Worm (Caenorhabditis elegans) whole organism, L3 larva: Measurements from ENCODE around the gene T16H12.9.

ENCODE experiments used
- R02D3.7 ChIP-seq: fragments of 150-350 bp; optimal IDR thresholded peaks from 2 replicates; lab custom pipeline; 2014; ENCODE audit warnings: missing biosample characterization, missing genetic modification characterization
- ZK546.5 ChIP-seq: sonication (generic microtip); optimal IDR thresholded peaks from 2 replicates; lab custom pipeline; 2017; ENCODE audit warnings: missing biosample characterization, missing genetic modification characterization
- aly-2 ChIP-seq: fragments of 150-350 bp; optimal IDR thresholded peaks from 2 replicates; lab custom pipeline; 2014; ENCODE audit warnings: missing biosample characterization, missing genetic modification characterization
- ama-1 ChIP-seq: fragments of 150-350 bp; optimal IDR thresholded peaks from 2 replicates; lab custom pipeline; 2018
- ceh-16 ChIP-seq: sonication (generic microtip); optimal IDR thresholded peaks from 2 replicates; lab custom pipeline; 2017; ENCODE audit warnings: missing biosample characterization, missing genetic modification characterization
- ceh-82 ChIP-seq: fragments of 150-350 bp; optimal IDR thresholded peaks from 2 replicates; lab custom pipeline; 2014; ENCODE audit warnings: missing biosample characterization, missing genetic modification characterization
- daf-12 ChIP-seq: fragments of 150-350 bp; optimal IDR thresholded peaks from 2 replicates; lab custom pipeline; 2014; ENCODE audit warnings: missing biosample characterization, missing genetic modification reagents, missing genetic modification characterization
- elt-1 ChIP-seq: fragments of 150-350 bp; optimal IDR thresholded peaks from 2 replicates; lab custom pipeline; 2014; ENCODE audit warnings: missing biosample characterization, missing genetic modification characterization
- elt-2 ChIP-seq: sonication (generic microtip); optimal IDR thresholded peaks from 2 replicates; lab custom pipeline; 2016; ENCODE audit warnings: missing genetic modification reagents, mild to moderate bottlenecking, missing genetic modification characterization, missing compliant biosample characterization
- eor-1 ChIP-seq, 2 experiments: fragments of 150-350 bp; optimal IDR thresholded peaks; 2 replicates each; lab custom pipeline; 2014 to 2018; ENCODE audit warnings: missing biosample characterization in 2 of 2, missing genetic modification characterization in 2 of 2
- fkh-2 ChIP-seq: fragments of 150-350 bp; optimal IDR thresholded peaks from 2 replicates; lab custom pipeline; 2014; ENCODE audit warnings: missing biosample characterization, missing genetic modification reagents, missing genetic modification characterization
- fos-1 ChIP-seq: fragments of 150-350 bp; optimal IDR thresholded peaks from 2 replicates; lab custom pipeline; 2014; ENCODE audit warnings: missing biosample characterization, missing genetic modification characterization
- hmg-11 ChIP-seq: sonication (generic microtip); optimal IDR thresholded peaks from 2 replicates; lab custom pipeline; 2016; ENCODE audit warnings: missing genetic modification characterization, missing compliant biosample characterization
- jun-1 ChIP-seq: fragments of 150-350 bp; optimal IDR thresholded peaks from 2 replicates; lab custom pipeline; 2014; ENCODE audit warnings: missing biosample characterization, missing genetic modification reagents, missing genetic modification characterization
- lin-15B ChIP-seq: fragments of 150-350 bp; optimal IDR thresholded peaks from 2 replicates; lab custom pipeline; 2014; ENCODE audit warnings: missing biosample characterization, missing genetic modification characterization
- lin-39 ChIP-seq: fragments of 150-350 bp; optimal IDR thresholded peaks from 2 replicates; lab custom pipeline; 2018; ENCODE audit warnings: missing biosample characterization, missing genetic modification reagents, missing genetic modification characterization
- lsy-12 ChIP-seq: sonication (generic microtip); optimal IDR thresholded peaks from 2 replicates; lab custom pipeline; 2016; ENCODE audit warnings: mild to moderate bottlenecking, missing genetic modification characterization, missing compliant biosample characterization
- mdl-1 ChIP-seq: fragments of 150-350 bp; optimal IDR thresholded peaks from 2 replicates; lab custom pipeline; 2014; ENCODE audit warnings: missing biosample characterization, missing genetic modification characterization
- mml-1 ChIP-seq: fragments of 150-350 bp; sonication (generic microtip); optimal IDR thresholded peaks from 3 replicates; lab custom pipeline; 2014; ENCODE audit warnings: missing biosample characterization, missing genetic modification characterization
- nfya-1 ChIP-seq: sonication (generic microtip); optimal IDR thresholded peaks from 2 replicates; lab custom pipeline; 2017; ENCODE audit warnings: missing genetic modification characterization, mild to moderate bottlenecking, missing compliant biosample characterization, antibody characterized with exemption, moderate library complexity; ENCODE audit not compliant: insufficient read depth
- nhr-11 ChIP-seq: fragments of 150-350 bp; optimal IDR thresholded peaks from 2 replicates; lab custom pipeline; 2014; ENCODE audit warnings: missing biosample characterization, missing genetic modification characterization
- nhr-237 ChIP-seq: fragments of 150-350 bp; optimal IDR thresholded peaks from 2 replicates; lab custom pipeline; 2014; ENCODE audit warnings: missing biosample characterization, missing genetic modification characterization
- nhr-25 ChIP-seq: sonication (generic microtip); optimal IDR thresholded peaks from 2 replicates; lab custom pipeline; 2017; ENCODE audit warnings: missing biosample characterization, missing genetic modification characterization
- nhr-28 ChIP-seq: fragments of 150-350 bp; optimal IDR thresholded peaks from 2 replicates; lab custom pipeline; 2014; ENCODE audit warnings: missing biosample characterization, missing genetic modification characterization
- nhr-43 ChIP-seq: sonication (generic microtip); optimal IDR thresholded peaks from 2 replicates; lab custom pipeline; 2016; ENCODE audit warnings: mild to moderate bottlenecking, missing genetic modification characterization, missing compliant biosample characterization; ENCODE audit not compliant: poor library complexity, severe bottlenecking
- nhr-67 ChIP-seq: fragments of 150-350 bp; optimal IDR thresholded peaks from 2 replicates; lab custom pipeline; 2014; ENCODE audit warnings: missing biosample characterization, missing genetic modification characterization
- nhr-77 ChIP-seq: fragments of 150-350 bp; optimal IDR thresholded peaks from 2 replicates; lab custom pipeline; 2014; ENCODE audit warnings: missing biosample characterization, missing genetic modification characterization
- pqm-1 ChIP-seq: fragments of 150-350 bp; optimal IDR thresholded peaks from 2 replicates; lab custom pipeline; 2017; ENCODE audit warnings: missing biosample characterization, missing genetic modification characterization, inconsistent platforms
- sea-2 ChIP-seq: fragments of 150-350 bp; sonication (generic microtip); optimal IDR thresholded peaks from 4 replicates; lab custom pipeline; 2014; ENCODE audit warnings: missing biosample characterization, missing genetic modification reagents, missing genetic modification characterization
- skn-1 ChIP-seq: fragments of 150-350 bp; optimal IDR thresholded peaks from 2 replicates; lab custom pipeline; 2014; ENCODE audit warnings: missing biosample characterization, missing genetic modification characterization
- snpc-4 ChIP-seq: fragments of 150-350 bp; optimal IDR thresholded peaks from 2 replicates; lab custom pipeline; 2014; ENCODE audit warnings: missing biosample characterization, missing genetic modification characterization
- tbx-2 ChIP-seq: sonication (generic microtip); optimal IDR thresholded peaks from 2 replicates; lab custom pipeline; 2016; ENCODE audit warnings: mild to moderate bottlenecking, missing genetic modification characterization, missing compliant biosample characterization
- unc-39 ChIP-seq: sonication (generic microtip); optimal IDR thresholded peaks from 4 replicates; lab custom pipeline; 2017; ENCODE audit warnings: missing biosample characterization, missing genetic modification characterization
- unc-62 ChIP-seq: fragments of 150-350 bp; sonication (generic microtip); optimal IDR thresholded peaks from 4 replicates; lab custom pipeline; 2014; ENCODE audit warnings: missing biosample characterization, missing genetic modification reagents, missing genetic modification characterization
- zag-1 ChIP-seq: fragments of 150-350 bp; optimal IDR thresholded peaks from 2 replicates; lab custom pipeline; 2014; ENCODE audit warnings: missing biosample characterization, missing genetic modification characterization
- ztf-4 ChIP-seq: fragments of 150-350 bp; optimal IDR thresholded peaks from 2 replicates; lab custom pipeline; 2014; ENCODE audit warnings: missing biosample characterization, missing genetic modification characterization

The T16H12.9 gene

DNA sequence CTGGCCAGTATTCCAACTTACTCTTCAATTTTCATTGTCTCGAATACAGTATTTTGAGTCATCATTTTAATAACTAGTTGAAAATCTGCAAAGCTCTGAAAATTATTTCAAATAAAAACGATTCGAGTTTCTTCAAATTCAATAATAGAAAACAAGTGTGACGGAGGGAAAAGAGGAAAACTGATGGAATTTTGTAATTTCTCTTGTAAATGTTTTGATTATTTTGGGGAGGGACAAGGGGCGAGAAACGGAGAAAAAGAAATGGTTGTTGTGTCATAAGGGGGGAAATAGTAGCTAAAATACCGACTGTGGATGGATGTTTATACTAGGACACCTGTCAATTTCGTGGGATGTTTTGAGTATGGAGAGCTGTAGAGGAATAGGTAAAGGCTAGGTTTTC lies 30.9 kb upstream of the T16H12.9 start, which contains the start of gene T16G12.9:
Gene T16G12.9, minus strand, starts transcription at position 101 of the 400 bp plus-strand sequence.
- TF ChIP-seq snpc-4 (tag; lab: Kevin White, UChicago) (no peak), nhr-25 (tag; lab: Kevin White, UChicago) (no peak), elt-1 (tag; lab: Kevin White, UChicago) (no peak), lsy-12 (tag; lab: Kevin White, UChicago) (no peak), ztf-4 (no peak), nhr-28 (tag; lab: Kevin White, UChicago) (no peak), skn-1 (no peak), R02D3.7 (tag; lab: Kevin White, UChicago) (no peak), nhr-77 (tag; lab: Kevin White, UChicago) (no peak), lin-39 (tag; lab: Kevin White, UChicago) (no peak), unc-62 (GFP tag; lab: Kevin White, UChicago) (no peak), mdl-1 (tag; lab: Kevin White, UChicago) (no peak), nhr-11 (tag; lab: Kevin White, UChicago) (no peak), nfya-1 (tag; lab: Kevin White, UChicago) (no peak), tbx-2 (tag; lab: Kevin White, UChicago) (no peak), zag-1 (tag; lab: Kevin White, UChicago) (no peak)

- TF ChIP-seq ceh-82 = no peak
- TF ChIP-seq, all 47 proteins: peak for 0
These were observed 30.3 kb upstream of the T16H12.9 start for ce11 chrIII:10078784-10079183.

- TF ChIP-seq nhr-237 = no peak
- TF ChIP-seq lsy-12 (tag; lab: Kevin White, UChicago) = no peak
- TF ChIP-seq hmg-11 (tag; lab: Kevin White, UChicago) = no peak
- TF ChIP-seq ceh-82 = no peak
- TF ChIP-seq skn-1 = no peak
- no peak for TF ChIP-seq fos-1 (tag; lab: Kevin White, UChicago)
- no peak for TF ChIP-seq nhr-43 (tag; lab: Kevin White, UChicago)
- TF ChIP-seq nfya-1 (tag; lab: Kevin White, UChicago) = no peak
These were observed 25.9 kb upstream of the T16H12.9 start, which contains the start of gene T16H12.3 for ce11 chrIII:10083242-10083641. TSS of gene T16H12.3 (minus strand) at chrIII:10083292.

DNA sequence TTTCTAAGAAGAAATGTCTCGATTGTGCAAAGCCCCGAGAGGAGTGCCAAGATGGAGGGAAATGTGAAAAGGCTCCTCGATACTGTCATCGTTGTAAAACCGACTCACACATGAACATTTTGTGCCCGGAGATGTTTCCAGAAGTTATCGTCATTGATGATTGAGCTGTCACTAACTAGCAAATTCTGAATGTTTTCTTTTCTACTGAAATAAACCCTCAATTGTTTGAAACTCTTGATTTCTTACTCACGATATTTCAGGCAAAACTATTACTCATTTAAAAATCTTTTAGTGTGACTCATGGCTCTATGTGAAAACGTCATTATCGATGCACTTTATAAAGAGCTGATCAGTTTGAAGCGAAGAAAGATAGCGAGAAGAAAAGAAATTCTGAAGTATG lies 24.0 kb upstream of the T16H12.9 start, which contains the start of gene T16H12.13:
Gene T16H12.13, plus strand, starts transcription at position 301 of the 400 bp plus-strand sequence.
- TF ChIP-seq nhr-77 (tag; lab: Kevin White, UChicago) (no peak), pqm-1 (no peak), snpc-4 (tag; lab: Kevin White, UChicago) (no peak), nhr-11 (tag; lab: Kevin White, UChicago) (no peak), nhr-43 (tag; lab: Kevin White, UChicago) (no peak), daf-12 (tag; lab: Kevin White, UChicago) (no peak), ZK546.5 (tag; lab: Kevin White, UChicago) (no peak), ama-1 (lab: Kevin White, UChicago) (no peak), eor-1 (tag; optimal IDR thresholded peaks at IDR 0.05; lab: Kevin White, UChicago) (no peak), zag-1 (tag; lab: Kevin White, UChicago) (no peak), nhr-237 (no peak)

ce11 chrIII:10085574-10085973 lies 23.5 kb upstream of the T16H12.9 start:
- no peak for TF ChIP-seq aly-2
- no peak for TF ChIP-seq ceh-16
- no peak for TF ChIP-seq fos-1 (tag; lab: Kevin White, UChicago)
- no peak for TF ChIP-seq pqm-1

- no peak for TF ChIP-seq elt-2 (tag; lab: Kevin White, UChicago)
- TF ChIP-seq unc-39 = no peak
- no peak for TF ChIP-seq hmg-11 (tag; lab: Kevin White, UChicago)
- no peak for TF ChIP-seq sea-2
- TF ChIP-seq nhr-67 (tag; lab: Kevin White, UChicago) = no peak
- no peak for TF ChIP-seq lin-39 (tag; lab: Kevin White, UChicago)
- TF ChIP-seq mml-1 (tag; lab: Kevin White, UChicago) = no peak
- TF ChIP-seq fkh-2 = no peak
- no peak for TF ChIP-seq jun-1 (tag; lab: Kevin White, UChicago)
- TF ChIP-seq daf-12 (tag; lab: Kevin White, UChicago) = no peak
- no peak for TF ChIP-seq mdl-1 (tag; lab: Kevin White, UChicago)
- TF ChIP-seq unc-62 (GFP tag; lab: Kevin White, UChicago) = no peak
- TF ChIP-seq ztf-4 = no peak
- TF ChIP-seq lin-15B (tag; lab: Kevin White, UChicago) = no peak
These were observed 23.1 kb upstream of the T16H12.9 start, which contains the start of gene T16H12.2 for ce11 chrIII:10085983-10086382. TSS of gene T16H12.2 (plus strand) at chrIII:10086283.
